Fruit fly (Drosophila melanogaster) whole organism, embryonic: Measurements from ENCODE around the gene I-2.

Experiments
- Atf6 ChIP-seq: fragments of 200-800 bp; sonication (Bioruptor generic); IDR thresholded peaks from 2 replicates; pipeline ENCODE4 v1.3.6; 2022; ENCODE audit warnings: missing biosample characterization, missing genetic modification characterization
- CG10462 ChIP-seq: fragments of 200-800 bp; sonication (Bioruptor generic); optimal IDR thresholded peaks from 2 replicates; lab custom pipeline; 2016; ENCODE audit warnings: missing biosample characterization, missing genetic modification characterization
- CG10543 ChIP-seq: fragments of 200-800 bp; sonication (Bioruptor generic); optimal IDR thresholded peaks from 3 replicates; lab custom pipeline; 2017; ENCODE audit warnings: missing biosample characterization, mild to moderate bottlenecking, missing genetic modification characterization, moderate library complexity
- CG10979 ChIP-seq: fragments of 200-800 bp; sonication (Bioruptor generic); optimal IDR thresholded peaks from 2 replicates; lab custom pipeline; 2018; ENCODE audit warnings: missing biosample characterization, mild to moderate bottlenecking, missing genetic modification characterization, moderate library complexity
- CG11695 ChIP-seq: fragments of 200-800 bp; sonication (Bioruptor generic); IDR thresholded peaks from 3 replicates; pipeline ENCODE4 v1.3.6; 2022; ENCODE audit warnings: missing biosample characterization, missing genetic modification characterization
- CG12942 ChIP-seq: fragments of 200-800 bp; sonication (Bioruptor generic); optimal IDR thresholded peaks from 3 replicates; lab custom pipeline; 2016; ENCODE audit warnings: missing biosample characterization, missing genetic modification characterization
- CG13123 ChIP-seq: fragments of 200-800 bp; sonication (Bioruptor generic); optimal IDR thresholded peaks from 2 replicates; lab custom pipeline; 2016; ENCODE audit warnings: missing biosample characterization, missing genetic modification characterization
- CG15269 ChIP-seq: fragments of 200-800 bp; sonication (Bioruptor generic); optimal IDR thresholded peaks from 2 replicates; lab custom pipeline; 2018; ENCODE audit warnings: missing biosample characterization, mild to moderate bottlenecking, missing genetic modification characterization, moderate library complexity
- CG15479 ChIP-seq: fragments of 200-800 bp; sonication (Bioruptor generic); optimal IDR thresholded peaks from 3 replicates; lab custom pipeline; 2019; ENCODE audit warnings: missing biosample characterization, mild to moderate bottlenecking, missing genetic modification characterization, moderate library complexity
- CG18262 ChIP-seq: fragments of 200-800 bp; optimal IDR thresholded peaks from 3 replicates; lab custom pipeline; 2019; ENCODE audit warnings: missing biosample characterization, mild to moderate bottlenecking, missing genetic modification characterization, moderate library complexity
- CG3163 ChIP-seq: fragments of 200-800 bp; sonication (Bioruptor generic); optimal IDR thresholded peaks from 3 replicates; lab custom pipeline; 2016; ENCODE audit warnings: missing biosample characterization, missing genetic modification characterization
- CG8388 ChIP-seq: fragments of 200-800 bp; sonication (Bioruptor generic); optimal IDR thresholded peaks from 2 replicates; lab custom pipeline; 2019; ENCODE audit warnings: missing biosample characterization, mild to moderate bottlenecking, missing genetic modification characterization, moderate library complexity
- CG8924 ChIP-seq: fragments of 200-800 bp; optimal IDR thresholded peaks from 3 replicates; lab custom pipeline; 2019; ENCODE audit warnings: missing biosample characterization, mild to moderate bottlenecking, missing genetic modification characterization, moderate library complexity
- CG9797 ChIP-seq: fragments of 200-800 bp; sonication (Bioruptor generic); optimal IDR thresholded peaks from 3 replicates; lab custom pipeline; 2018; ENCODE audit warnings: missing biosample characterization, mild to moderate bottlenecking, missing genetic modification characterization
- Chrac-16 ChIP-seq: fragments of 200-800 bp; sonication (Bioruptor generic); optimal IDR thresholded peaks from 3 replicates; lab custom pipeline; 2016; ENCODE audit warnings: missing biosample characterization, missing genetic modification characterization
- D ChIP-seq, 2 experiments: fragments of 200-800 bp in 1 of 2; fragments of >200 bp in 1 of 2; sonication (Bioruptor generic) in 1 of 2; optimal IDR thresholded peaks; 2 replicates in 1 of 2; 3 replicates in 1 of 2; lab custom pipeline; 2017; ENCODE audit warnings: mild to moderate bottlenecking in 1 of 2, missing biosample characterization in 1 of 2, missing genetic modification characterization in 1 of 2, missing genetic modification reagents in 1 of 2
- Fer2 ChIP-seq: fragments of 200-800 bp; sonication (Bioruptor generic); optimal IDR thresholded peaks from 2 replicates; lab custom pipeline; 2018; ENCODE audit warnings: missing biosample characterization, mild to moderate bottlenecking, missing genetic modification characterization, moderate library complexity
- Fer3 ChIP-seq: fragments of 200-800 bp; sonication (Bioruptor generic); optimal IDR thresholded peaks from 2 replicates; lab custom pipeline; 2018; ENCODE audit warnings: missing biosample characterization, mild to moderate bottlenecking, missing genetic modification characterization, moderate library complexity
- Hand ChIP-seq: fragments of 200-800 bp; sonication (Bioruptor generic); optimal IDR thresholded peaks from 2 replicates; lab custom pipeline; 2017; ENCODE audit warnings: mild to moderate bottlenecking, missing biosample characterization, missing genetic modification reagents, missing genetic modification characterization
- Hr51 ChIP-seq, 2 experiments: fragments of 200-800 bp; sonication (Bioruptor generic); optimal IDR thresholded peaks; 2 replicates in 1 of 2; 3 replicates in 1 of 2; lab custom pipeline; 2016 to 2018; ENCODE audit warnings: missing biosample characterization in 2 of 2, missing genetic modification characterization in 2 of 2, mild to moderate bottlenecking in 1 of 2, moderate library complexity in 1 of 2
- Jarid2 ChIP-seq: fragments of 200-800 bp; sonication (Bioruptor generic); optimal IDR thresholded peaks from 3 replicates; lab custom pipeline; 2017; ENCODE audit warnings: mild to moderate bottlenecking, missing biosample characterization, missing genetic modification reagents, missing genetic modification characterization
- Rfx ChIP-seq: fragments of 200-800 bp; sonication (Bioruptor generic); IDR thresholded peaks from 2 replicates; pipeline ENCODE4 v1.3.6; 2022; ENCODE audit warnings: missing biosample characterization, missing genetic modification characterization
- YL-1 ChIP-seq: fragments of 200-800 bp; sonication (Bioruptor generic); optimal IDR thresholded peaks from 3 replicates; lab custom pipeline; 2017; ENCODE audit warnings: missing biosample characterization, mild to moderate bottlenecking, missing genetic modification characterization
- cas ChIP-seq: fragments of 200-800 bp; sonication (Bioruptor generic); IDR thresholded peaks from 2 replicates; pipeline ENCODE4 v1.3.6; 2022; ENCODE audit warnings: missing biosample characterization, missing genetic modification characterization
- chn ChIP-seq: fragments of 200-800 bp; sonication (Bioruptor generic); optimal IDR thresholded peaks from 2 replicates; lab custom pipeline; 2016; ENCODE audit warnings: missing biosample characterization, missing genetic modification characterization
- da ChIP-seq: fragments of 200-800 bp; sonication (Bioruptor generic); optimal IDR thresholded peaks from 2 replicates; lab custom pipeline; 2016; ENCODE audit warnings: missing biosample characterization, missing genetic modification characterization
- dan ChIP-seq: fragments of 200-800 bp; sonication (Bioruptor generic); IDR thresholded peaks from 2 replicates; pipeline ENCODE4 v1.3.6; 2022; ENCODE audit warnings: missing biosample characterization, missing genetic modification characterization
- danr ChIP-seq: fragments of 200-800 bp; sonication (Bioruptor generic); IDR thresholded peaks from 2 replicates; pipeline ENCODE4 v1.3.6; 2022; ENCODE audit warnings: missing biosample characterization, missing genetic modification characterization
- en ChIP-seq: fragments of 200-800 bp; sonication (Bioruptor generic); optimal IDR thresholded peaks from 2 replicates; lab custom pipeline; 2016; ENCODE audit warnings: missing biosample characterization, missing genetic modification characterization
- esg ChIP-seq: fragments of 200-800 bp; sonication (Bioruptor generic); conservative IDR thresholded peaks from 2 replicates; pipeline ENCODE4 v1.3.6; 2022; ENCODE audit warnings: missing biosample characterization, missing genetic modification characterization
- ewg ChIP-seq: fragments of 200-800 bp; sonication (Bioruptor generic); optimal IDR thresholded peaks from 3 replicates; lab custom pipeline; 2017; ENCODE audit warnings: mild to moderate bottlenecking, missing biosample characterization, missing genetic modification reagents, missing genetic modification characterization
- gce ChIP-seq: fragments of 200-800 bp; sonication (Bioruptor generic); IDR thresholded peaks from 3 replicates; pipeline ENCODE4 v1.3.6; 2022; ENCODE audit warnings: missing biosample characterization, missing genetic modification characterization
- ham ChIP-seq: fragments of 200-800 bp; sonication (Bioruptor generic); IDR thresholded peaks from 2 replicates; pipeline ENCODE4 v1.3.6; 2022; ENCODE audit warnings: missing biosample characterization, missing genetic modification characterization
- her ChIP-seq: fragments of 200-800 bp; sonication (Bioruptor generic); optimal IDR thresholded peaks from 2 replicates; lab custom pipeline; 2016; ENCODE audit warnings: missing biosample characterization, missing genetic modification characterization
- ken ChIP-seq: fragments of 200-800 bp; sonication (Bioruptor generic); IDR thresholded peaks from 3 replicates; pipeline ENCODE4 v1.3.6; 2022; ENCODE audit warnings: missing biosample characterization, missing genetic modification characterization
- lola ChIP-seq, 3 experiments: fragments of >200 bp in 2 of 3; fragments of 200-800 bp in 1 of 3; sonication (Bioruptor generic) in 1 of 3; optimal IDR thresholded peaks; 2 replicates each; lab custom pipeline; 2017 to 2019; ENCODE audit warnings: missing biosample characterization in 3 of 3, missing genetic modification characterization in 3 of 3, mild to moderate bottlenecking in 1 of 3, moderate library complexity in 1 of 3
- nau ChIP-seq: fragments of 200-800 bp; sonication (Bioruptor generic); optimal IDR thresholded peaks from 3 replicates; lab custom pipeline; 2017; ENCODE audit warnings: missing biosample characterization, mild to moderate bottlenecking, missing genetic modification characterization, missing genetic modification reagents
- nmo ChIP-seq: fragments of 200-800 bp; sonication (Bioruptor generic); optimal IDR thresholded peaks from 2 replicates; lab custom pipeline; 2018; ENCODE audit warnings: missing biosample characterization, mild to moderate bottlenecking, missing genetic modification characterization, moderate library complexity
- otp ChIP-seq: fragments of 200-800 bp; sonication (Bioruptor generic); IDR thresholded peaks from 3 replicates; pipeline ENCODE4, ENCODE4 v1.3.6; 2022; ENCODE audit warnings: missing biosample characterization, missing genetic modification characterization
- prd ChIP-seq, 3 experiments: fragments of >200 bp in 2 of 3; fragments of 200-800 bp in 1 of 3; sonication (Bioruptor generic) in 1 of 3; optimal IDR thresholded peaks in 2 of 3; IDR thresholded peaks in 1 of 3; 2 replicates in 2 of 3; 3 replicates in 1 of 3; pipeline versions ENCODE4 v1.3.6 to Lab custom; 2017 to 2022; ENCODE audit warnings: missing biosample characterization in 1 of 3, missing genetic modification characterization in 1 of 3
- slbo ChIP-seq: fragments of 200-800 bp; sonication (Bioruptor generic); IDR thresholded peaks from 2 replicates; pipeline ENCODE4 v1.3.6; 2022; ENCODE audit warnings: missing biosample characterization, missing genetic modification characterization
- sob ChIP-seq: fragments of 200-800 bp; sonication (Bioruptor generic); IDR thresholded peaks from 2 replicates; pipeline ENCODE4 v1.3.6; 2022; ENCODE audit warnings: missing biosample characterization, missing genetic modification characterization
- sqz ChIP-seq: fragments of 200-800 bp; sonication (Bioruptor generic); optimal IDR thresholded peaks from 3 replicates; lab custom pipeline; 2018; ENCODE audit warnings: missing biosample characterization, mild to moderate bottlenecking, missing genetic modification characterization
- ssp ChIP-seq: fragments of 200-800 bp; sonication (Bioruptor generic); IDR thresholded peaks from 2 replicates; pipeline ENCODE4 v1.3.6; 2022; ENCODE audit warnings: missing biosample characterization, missing genetic modification characterization
- wdn ChIP-seq: fragments of 200-800 bp; sonication (Bioruptor generic); IDR thresholded peaks from 2 replicates; pipeline ENCODE4 v1.3.6; 2022; ENCODE audit warnings: missing biosample characterization, missing genetic modification characterization

I-2 gene

dm6 chr3L:9856430-9857218 lies 20.0 kb upstream of the I-2 start (continued):
- TF ChIP-seq Hand (GFP tag; lab: Kevin White, UChicago) (peak; percentile 37), en (GFP tag; lab: Kevin White, UChicago) (no peak), CG9797 (no peak), her (GFP tag; lab: Kevin White, UChicago) (no peak), dan (no peak), esg (GFP tag; lab: Robert Waterston, UW) (peak; percentile 67; the same call in 1 of the 2 replicates), CG11695 (GFP tag; lab: Robert Waterston, UW) (peak; percentile 87), nmo (GFP tag; lab: Kevin White, UChicago) (peak; percentile 93), CG10979 (tag; lab: Kevin White, UChicago) (peak; percentile 94), CG3163 (no peak), YL-1 (GFP tag; lab: Kevin White, UChicago) (no peak), otp (peak; percentile 61; the same call in 2 of the 3 replicates), CG10543 (GFP tag; lab: Kevin White, UChicago) (no peak), Fer3 (tag; lab: Kevin White, UChicago) (peak; percentile 76), danr (GFP tag; lab: Robert Waterston, UW) (peak; percentile 80), CG8388 (peak; percentile 92), gce (GFP tag; lab: Robert Waterston, UW) (peak; percentile 86), ken (peak; percentile 49; the same call in 1 of the 3 replicates), nau (GFP tag; lab: Kevin White, UChicago) (peak; percentile 6), cas (GFP tag; lab: Robert Waterston, UW) (peak; percentile 54; the same call in 1 of the 2 replicates), chn (GFP tag; lab: Kevin White, UChicago) (peak; percentile 28), wdn (GFP tag; lab: Robert Waterston, UW) (0 out of 2 replicates have a peak, but pooled peaks have one; percentile 25), D (optimal IDR thresholded peaks at IDR 0.05; lab: Kevin White, UChicago) (no peak), D (GFP tag; optimal IDR thresholded peaks at IDR 0.05; lab: Kevin White, UChicago) (peak; percentile 80), CG8924 (tag; lab: Kevin White, UChicago) (peak; percentile 88), Hr51 (GFP tag; optimal IDR thresholded peaks at IDR 0.05; lab: Kevin White, UChicago) (peak; percentile 32 to 85), Fer2 (tag; lab: Kevin White, UChicago) (no peak), ham (GFP tag; lab: Robert Waterston, UW) (0 out of 2 replicates have a peak, but pooled peaks have one; percentile 32), sqz (GFP tag; lab: Kevin White, UChicago) (peak; percentile 74), Jarid2 (GFP tag; lab: Kevin White, UChicago) (peak; percentile 15), CG18262 (tag; lab: Kevin White, UChicago) (peak; percentile 92), Rfx (peak; percentile 72), da (no peak), ssp (peak; percentile 74), prd (optimal IDR thresholded peaks at IDR 0.05; lab: Kevin White, UChicago) (no peak), prd (GFP tag; IDR thresholded peaks at IDR 0.05; lab: Robert Waterston, UW) (peak; percentile 93), lola (GFP tag; optimal IDR thresholded peaks at IDR 0.05; lab: Kevin White, UChicago) (peak in 1 of 3 experiments; percentile 92), Chrac-16 (GFP tag; lab: Kevin White, UChicago) (peak; percentile 74), CG12942 (GFP tag; lab: Kevin White, UChicago) (peak; percentile 23), ewg (GFP tag; lab: Kevin White, UChicago) (peak; percentile 66), slbo (GFP tag; lab: Robert Waterston, UW) (peak; percentile 69), CG15269 (tag; lab: Kevin White, UChicago) (peak; percentile 80), CG10462 (GFP tag; lab: Kevin White, UChicago) (peak; percentile 49), Atf6 (GFP tag; lab: Robert Waterston, UW) (peak; percentile 73), sob (peak; percentile 83), CG15479 (no peak), CG13123 (GFP tag; lab: Kevin White, UChicago) (peak; percentile 24)
